Fruit fly (Drosophila melanogaster) whole organism, prepupa: ENCODE measurements around the gene rogdi.
A peak's percentile ranks its signal among the peaks of the same experiment; 100 is the strongest.

Experiments used
- Blimp-1 ChIP-seq: fragments of 200-800 bp; sonication (Bioruptor generic); optimal IDR thresholded peaks from 3 replicates; lab custom pipeline; 2017; ENCODE audit warnings: missing biosample characterization, missing genetic modification characterization, mild to moderate bottlenecking, moderate library complexity, missing genetic modification reagents
- CG10631 ChIP-seq: fragments of 200-800 bp; sonication (Bioruptor generic); optimal IDR thresholded peaks from 2 replicates; lab custom pipeline; 2016; ENCODE audit warnings: missing biosample characterization, missing genetic modification characterization
- CG11294 ChIP-seq: fragments of 200-800 bp; sonication (Bioruptor generic); IDR thresholded peaks from 2 replicates; pipeline ENCODE4 v1.3.6; 2022; ENCODE audit warnings: missing biosample characterization, missing genetic modification characterization
- CG11762 ChIP-seq: fragments of 200-800 bp; sonication (Bioruptor generic); optimal IDR thresholded peaks from 3 replicates; lab custom pipeline; 2016; ENCODE audit warnings: missing biosample characterization, missing genetic modification characterization; ENCODE audit not compliant: insufficient read depth
- CG11902 ChIP-seq: fragments of 200-800 bp; sonication (Bioruptor generic); optimal IDR thresholded peaks from 3 replicates; lab custom pipeline; 2016; ENCODE audit warnings: missing biosample characterization, missing genetic modification characterization
- CG1621 ChIP-seq: fragments of 200-800 bp; sonication (Bioruptor generic); optimal IDR thresholded peaks from 3 replicates; lab custom pipeline; 2018; ENCODE audit warnings: missing biosample characterization, mild to moderate bottlenecking, missing genetic modification characterization
- CG16779 ChIP-seq: fragments of 200-800 bp; sonication (Bioruptor generic); optimal IDR thresholded peaks from 3 replicates; lab custom pipeline; 2017; ENCODE audit warnings: missing biosample characterization, mild to moderate bottlenecking, missing genetic modification characterization
- CG3032 ChIP-seq: fragments of 200-800 bp; optimal IDR thresholded peaks from 2 replicates; lab custom pipeline; 2019; ENCODE audit warnings: missing biosample characterization, mild to moderate bottlenecking, missing genetic modification characterization, moderate library complexity
- CG32006 ChIP-seq: fragments of 200-800 bp; sonication (Bioruptor generic); optimal IDR thresholded peaks from 3 replicates; lab custom pipeline; 2017; ENCODE audit warnings: missing biosample characterization, mild to moderate bottlenecking, missing genetic modification characterization
- CG3919 ChIP-seq: fragments of 200-800 bp; sonication (Bioruptor generic); optimal IDR thresholded peaks from 3 replicates; lab custom pipeline; 2016; ENCODE audit warnings: missing biosample characterization, missing genetic modification characterization
- CG4318 ChIP-seq: fragments of 200-800 bp; sonication (Bioruptor generic); optimal IDR thresholded peaks from 3 replicates; lab custom pipeline; 2017; ENCODE audit warnings: missing biosample characterization, mild to moderate bottlenecking, missing genetic modification characterization
- CG6276 ChIP-seq: fragments of 200-800 bp; sonication (Bioruptor generic); optimal IDR thresholded peaks from 2 replicates; lab custom pipeline; 2017; ENCODE audit warnings: missing biosample characterization, mild to moderate bottlenecking, missing genetic modification characterization
- CG6808 ChIP-seq: fragments of 200-800 bp; sonication (Bioruptor generic); optimal IDR thresholded peaks from 3 replicates; lab custom pipeline; 2017; ENCODE audit warnings: missing biosample characterization, missing genetic modification characterization, mild to moderate bottlenecking, moderate library complexity, missing genetic modification reagents
- CG6854 ChIP-seq: fragments of 200-800 bp; sonication (Bioruptor generic); optimal IDR thresholded peaks from 2 replicates; lab custom pipeline; 2017; ENCODE audit warnings: missing biosample characterization, mild to moderate bottlenecking, missing genetic modification characterization
- CG7368 ChIP-seq: fragments of 200-800 bp; sonication (Bioruptor generic); optimal IDR thresholded peaks from 3 replicates; lab custom pipeline; 2016; ENCODE audit warnings: missing biosample characterization, missing genetic modification characterization
- CG8319 ChIP-seq: fragments of 200-800 bp; sonication (Bioruptor generic); optimal IDR thresholded peaks from 3 replicates; lab custom pipeline; 2016; ENCODE audit warnings: missing biosample characterization, missing genetic modification characterization
- CG9139 ChIP-seq: fragments of 200-800 bp; sonication (Bioruptor generic); optimal IDR thresholded peaks from 3 replicates; lab custom pipeline; 2017; ENCODE audit warnings: missing biosample characterization, mild to moderate bottlenecking, missing genetic modification characterization
- Eip75B ChIP-seq: fragments of 200-800 bp; sonication (Bioruptor generic); optimal IDR thresholded peaks from 3 replicates; lab custom pipeline; 2016; ENCODE audit warnings: missing biosample characterization, missing genetic modification characterization
- Eip78C ChIP-seq: fragments of 200-800 bp; sonication (Bioruptor generic); peaks from one replicate; lab custom pipeline; 2016; ENCODE audit warnings: missing biosample characterization, missing genetic modification characterization
- Eip93F ChIP-seq: fragments of 200-800 bp; sonication (Bioruptor generic); optimal IDR thresholded peaks from 2 replicates; lab custom pipeline; 2016; ENCODE audit warnings: missing biosample characterization, mild to moderate bottlenecking, missing genetic modification characterization
- Ets96B ChIP-seq: fragments of 200-800 bp; optimal IDR thresholded peaks from 2 replicates; lab custom pipeline; 2019; ENCODE audit warnings: missing biosample characterization, mild to moderate bottlenecking, missing genetic modification characterization, moderate library complexity
- Hr38 ChIP-seq: sonication (Bioruptor generic); optimal IDR thresholded peaks from 2 replicates; lab custom pipeline; 2016; ENCODE audit warnings: missing biosample characterization, missing genetic modification characterization
- Lpt ChIP-seq: fragments of 200-800 bp; sonication (Bioruptor generic); optimal IDR thresholded peaks from 3 replicates; lab custom pipeline; 2016; ENCODE audit warnings: missing biosample characterization, missing genetic modification characterization
- Met ChIP-seq: fragments of 200-800 bp; sonication (Bioruptor generic); optimal IDR thresholded peaks from 3 replicates; lab custom pipeline; 2016; ENCODE audit warnings: missing biosample characterization, missing genetic modification characterization
- OdsH ChIP-seq: fragments of 200-800 bp; sonication (Bioruptor generic); optimal IDR thresholded peaks from 3 replicates; lab custom pipeline; 2016; ENCODE audit warnings: missing biosample characterization, missing genetic modification characterization
- Sox14 ChIP-seq: fragments of 200-800 bp; sonication (Bioruptor generic); optimal IDR thresholded peaks from 3 replicates; lab custom pipeline; 2016; ENCODE audit warnings: missing biosample characterization, missing genetic modification characterization
- achi ChIP-seq: fragments of 200-800 bp; sonication (Bioruptor generic); optimal IDR thresholded peaks from 3 replicates; lab custom pipeline; 2016; ENCODE audit warnings: missing biosample characterization, missing genetic modification characterization
- cyc ChIP-seq: fragments of 200-800 bp; sonication (Bioruptor generic); optimal IDR thresholded peaks from 3 replicates; lab custom pipeline; 2016; ENCODE audit warnings: missing biosample characterization, missing genetic modification characterization
- dac ChIP-seq: fragments of 200-800 bp; sonication (Bioruptor generic); optimal IDR thresholded peaks from 2 replicates; lab custom pipeline; 2017; ENCODE audit warnings: missing biosample characterization, mild to moderate bottlenecking, missing genetic modification characterization
- eg ChIP-seq: fragments of 200-800 bp; sonication (Bioruptor generic); IDR thresholded peaks from 3 replicates; pipeline ENCODE4 v1.3.6; 2022; ENCODE audit warnings: missing biosample characterization, missing genetic modification characterization
- esn ChIP-seq: fragments of 200-800 bp; sonication (Bioruptor generic); optimal IDR thresholded peaks from 2 replicates; lab custom pipeline; 2016; ENCODE audit warnings: missing biosample characterization, mild to moderate bottlenecking, missing genetic modification characterization, moderate library complexity
- fd85E ChIP-seq: fragments of 200-800 bp; sonication (Bioruptor generic); optimal IDR thresholded peaks from 3 replicates; lab custom pipeline; 2016; ENCODE audit warnings: missing biosample characterization, missing genetic modification characterization
- fkh ChIP-seq: fragments of 200-800 bp; sonication (Bioruptor generic); optimal IDR thresholded peaks from 3 replicates; lab custom pipeline; 2017; ENCODE audit warnings: missing biosample characterization, mild to moderate bottlenecking, missing genetic modification characterization, moderate library complexity
- lz ChIP-seq: fragments of 200-800 bp; sonication (Bioruptor generic); optimal IDR thresholded peaks from 3 replicates; lab custom pipeline; 2016; ENCODE audit warnings: missing biosample characterization, missing genetic modification characterization
- salr ChIP-seq, 2 experiments: fragments of 200-800 bp; sonication (Bioruptor generic); optimal IDR thresholded peaks; 3 replicates each; lab custom pipeline; 2016 to 2018; ENCODE audit warnings: missing biosample characterization in 2 of 2, missing genetic modification characterization in 2 of 2, mild to moderate bottlenecking in 1 of 2
- spab ChIP-seq: fragments of 200-800 bp; sonication (Bioruptor generic); optimal IDR thresholded peaks from 2 replicates; lab custom pipeline; 2017; ENCODE audit warnings: missing biosample characterization, mild to moderate bottlenecking, missing genetic modification characterization, missing genetic modification reagents
- ss ChIP-seq, 2 experiments: fragments of 200-800 bp; sonication (Bioruptor generic); optimal IDR thresholded peaks; 2 replicates in 1 of 2; 3 replicates in 1 of 2; lab custom pipeline; 2017 to 2018; ENCODE audit warnings: mild to moderate bottlenecking in 2 of 2, missing biosample characterization in 2 of 2, missing genetic modification characterization in 2 of 2, moderate library complexity in 1 of 2
- vri ChIP-seq: fragments of 200-800 bp; sonication (Bioruptor generic); optimal IDR thresholded peaks from 3 replicates; lab custom pipeline; 2016; ENCODE audit warnings: missing biosample characterization, mild to moderate bottlenecking, missing genetic modification characterization

rogdi gene

DNA sequence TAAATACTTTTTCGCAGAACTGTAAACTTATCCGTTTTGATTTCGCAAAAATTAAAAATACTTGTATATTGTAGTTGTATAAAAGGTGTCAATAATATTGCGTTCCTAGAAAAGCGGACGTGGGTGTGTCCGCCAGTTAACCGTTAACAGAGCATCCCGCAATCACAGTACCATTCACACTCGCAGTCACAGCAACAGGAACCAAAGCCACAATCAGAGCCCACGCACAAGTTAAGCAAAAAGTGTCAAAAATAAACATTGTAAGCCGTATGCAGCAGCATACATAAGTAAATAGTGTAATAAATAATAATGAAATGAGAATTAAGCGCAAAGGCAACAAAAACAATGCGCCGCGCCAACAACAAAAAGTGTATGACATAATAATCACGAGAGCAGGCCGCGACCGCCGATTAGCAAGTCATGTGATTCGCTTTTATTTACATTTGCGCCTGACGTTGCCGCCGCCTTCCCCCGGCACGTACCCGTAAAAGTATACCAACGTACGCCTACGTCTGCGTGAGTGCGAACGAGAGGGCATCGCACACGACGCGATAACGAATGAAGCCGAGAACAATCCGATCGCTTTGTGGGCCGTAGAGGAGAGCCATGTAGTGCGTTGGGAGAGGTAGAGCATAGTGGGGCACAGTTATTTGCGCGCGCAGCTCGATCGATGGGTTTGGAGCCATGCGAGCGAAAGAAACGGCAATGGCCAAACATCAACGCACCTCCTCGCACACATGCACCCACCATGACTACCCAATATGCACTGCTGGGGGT is 39.4 kb upstream of the rogdi start (continued):
- TF ChIP-seq dac (no peak), spab (GFP tag; lab: Kevin White, UChicago) (no peak), CG1621 (tag; lab: Kevin White, UChicago) (peak; percentile 67), CG3032 (tag; lab: Kevin White, UChicago) (no peak), fkh (GFP tag; lab: Kevin White, UChicago) (peak; percentile 99), CG7368 (no peak), fd85E (GFP tag; lab: Kevin White, UChicago) (no peak), Sox14 (GFP tag; lab: Kevin White, UChicago) (peak; percentile 75), salr (GFP tag; optimal IDR thresholded peaks at IDR 0.05; lab: Kevin White, UChicago) (peak in 1 of 2 experiments; percentile 14), Blimp-1 (GFP tag; lab: Kevin White, UChicago) (peak; percentile 30), ss (GFP tag; optimal IDR thresholded peaks at IDR 0.05; lab: Kevin White, UChicago) (peak; percentile 54 to 62), vri (GFP tag; lab: Kevin White, UChicago) (peak; percentile 100), Hr38 (GFP tag; lab: Kevin White, UChicago) (no peak), CG8319 (GFP tag; lab: Kevin White, UChicago) (no peak), CG6854 (GFP tag; lab: Kevin White, UChicago) (peak; percentile 43), Lpt (GFP tag; lab: Kevin White, UChicago) (peak; percentile 50), CG4318 (GFP tag; lab: Kevin White, UChicago) (no peak), CG6808 (GFP tag; lab: Kevin White, UChicago) (no peak), CG11762 (GFP tag; lab: Kevin White, UChicago) (no peak), CG6276 (no peak), CG9139 (GFP tag; lab: Kevin White, UChicago) (peak; percentile 49), Met (GFP tag; lab: Kevin White, UChicago) (peak; percentile 32), eg (GFP tag; lab: Robert Waterston, UW) (peak; percentile 29), Eip75B (GFP tag; lab: Kevin White, UChicago) (peak; percentile 56), achi (no peak), Ets96B (tag; lab: Kevin White, UChicago) (no peak), Eip78C (GFP tag; lab: Kevin White, UChicago) (peak; percentile 70), esn (GFP tag; lab: Kevin White, UChicago) (peak; percentile 47), cyc (GFP tag; lab: Kevin White, UChicago) (peak; percentile 15), CG32006 (GFP tag; lab: Kevin White, UChicago) (peak; percentile 26), CG10631 (GFP tag; lab: Kevin White, UChicago) (no peak), CG11902 (GFP tag; lab: Kevin White, UChicago) (peak; percentile 12), CG3919 (GFP tag; lab: Kevin White, UChicago) (peak; percentile 1), Eip93F (GFP tag; lab: Kevin White, UChicago) (peak; percentile 21), CG16779 (tag; lab: Kevin White, UChicago) (peak; percentile 29), lz (GFP tag; lab: Kevin White, UChicago) (peak; percentile 48), OdsH (GFP tag; lab: Kevin White, UChicago) (peak; percentile 56), CG11294 (GFP tag; lab: Robert Waterston, UW) (no peak)
